Worm (Caenorhabditis elegans) whole organism, midembryonic: Measurements from ENCODE around the gene Y24D9A.6.

Experiments
- cog-1 ChIP-seq: sonication (generic microtip); optimal IDR thresholded peaks from 2 replicates; lab custom pipeline; 2016; ENCODE audit warnings: missing genetic modification characterization, missing compliant biosample characterization
- flt-1 ChIP-seq: fragments of 200-800 bp; sonication (Bioruptor generic); IDR thresholded peaks from 2 replicates; pipeline ENCODE4 v1.3.6; 2022; ENCODE audit warnings: missing genetic modification characterization, missing compliant biosample characterization
- ztf-29 ChIP-seq: fragments of 200-800 bp; sonication (Bioruptor generic); IDR thresholded peaks from 2 replicates; pipeline ENCODE4 v1.3.6; 2022; ENCODE audit warnings: missing genetic modification reagents, missing genetic modification characterization, missing compliant biosample characterization

DNA sequence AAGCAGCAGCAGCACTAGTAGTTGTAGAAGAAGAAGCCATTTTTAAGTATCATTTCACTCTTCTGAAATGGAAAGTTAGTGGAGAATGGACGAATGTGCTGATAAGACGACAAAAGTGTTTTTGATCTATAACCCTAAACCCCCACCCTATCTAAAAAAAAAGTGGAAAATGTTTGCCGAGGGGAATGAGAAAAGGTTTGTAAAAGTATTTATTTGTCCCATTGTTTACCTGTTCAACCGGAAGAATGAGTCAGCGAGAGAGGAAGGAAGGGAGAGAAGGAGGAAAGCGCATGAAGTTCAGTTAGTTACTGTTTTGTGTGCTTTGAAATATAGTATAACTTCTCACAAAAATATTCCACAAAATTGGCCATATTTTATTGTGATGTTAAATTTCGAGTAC is 3.1 kb downstream of the Y24D9A.6 start:
- TF ChIP-seq ztf-29 (GFP tag; lab: Robert Waterston, UW): no peak
- no peak for TF ChIP-seq flt-1 (GFP tag; lab: Robert Waterston, UW)
- no peak for TF ChIP-seq cog-1 (tag; lab: Kevin White, UChicago)
